Fruit fly (Drosophila melanogaster) whole organism, wandering third instar larva: ENCODE measurements around the gene Det.

ENCODE experiments used
- CG32264 ChIP-seq: fragments of 200-800 bp; sonication (Bioruptor generic); optimal IDR thresholded peaks from 2 replicates; lab custom pipeline; 2016; ENCODE audit warnings: missing biosample characterization, missing genetic modification characterization
- CG9705 ChIP-seq: fragments of 200-800 bp; sonication (Bioruptor generic); optimal IDR thresholded peaks from 2 replicates; lab custom pipeline; 2018; ENCODE audit warnings: missing biosample characterization, mild to moderate bottlenecking, missing genetic modification characterization
- Dfd ChIP-seq: fragments of >200 bp; optimal IDR thresholded peaks from 2 replicates; lab custom pipeline; 2017; ENCODE audit warnings: missing biosample characterization, missing genetic modification characterization
- Dif ChIP-seq: fragments of 200-275, 200-300 bp; sonication (Bioruptor generic); optimal IDR thresholded peaks from 2 replicates; lab custom pipeline; 2018; ENCODE audit warnings: missing biosample characterization, missing genetic modification characterization; ENCODE audit not compliant: partially characterized antibody
- GATAd ChIP-seq: sonication (Bioruptor generic); optimal IDR thresholded peaks from 2 replicates; lab custom pipeline; 2016; ENCODE audit warnings: missing biosample characterization, missing genetic modification characterization
- HLH106 ChIP-seq: fragments of 200-800 bp; optimal IDR thresholded peaks from 3 replicates; lab custom pipeline; 2019; ENCODE audit warnings: missing biosample characterization, mild to moderate bottlenecking, missing genetic modification characterization, moderate library complexity
- Hnf4 ChIP-seq: fragments of 200-800 bp; sonication (Bioruptor generic); optimal IDR thresholded peaks from 2 replicates; lab custom pipeline; 2016; ENCODE audit warnings: missing biosample characterization, mild to moderate bottlenecking, missing genetic modification characterization
- Hr78 ChIP-seq: fragments of >200 bp; optimal IDR thresholded peaks from 2 replicates; lab custom pipeline; 2017; ENCODE audit warnings: missing biosample characterization, missing genetic modification characterization
- Jra ChIP-seq: sonication (Bioruptor generic); optimal IDR thresholded peaks from 2 replicates; lab custom pipeline; 2016; ENCODE audit warnings: missing biosample characterization, missing genetic modification characterization
- Mio ChIP-seq: sonication (Bioruptor generic); optimal IDR thresholded peaks from 2 replicates; lab custom pipeline; 2016; ENCODE audit warnings: missing biosample characterization, missing genetic modification characterization
- Myc ChIP-seq: fragments of >200 bp; optimal IDR thresholded peaks from 2 replicates; lab custom pipeline; 2017
- N ChIP-seq: fragments of >200 bp; optimal IDR thresholded peaks from 2 replicates; lab custom pipeline; 2018; ENCODE audit warnings: missing biosample characterization, missing external identifiers, missing genetic modification characterization
- OdsH ChIP-seq: fragments of 200-800 bp; sonication (Bioruptor generic); optimal IDR thresholded peaks from 2 replicates; lab custom pipeline; 2016; ENCODE audit warnings: missing biosample characterization, mild to moderate bottlenecking, missing genetic modification characterization
- Rel ChIP-seq, 2 experiments: fragments of 200-800 bp; sonication (Bioruptor generic) in 1 of 2; optimal IDR thresholded peaks; 2 replicates in 1 of 2; 3 replicates in 1 of 2; lab custom pipeline; 2016 to 2019; ENCODE audit warnings: mild to moderate bottlenecking in 2 of 2, missing biosample characterization in 2 of 2, missing genetic modification characterization in 2 of 2, moderate library complexity in 1 of 2
- Sp1 ChIP-seq: fragments of 200-800 bp; sonication (Bioruptor generic); optimal IDR thresholded peaks from 3 replicates; lab custom pipeline; 2019; ENCODE audit warnings: missing biosample characterization, mild to moderate bottlenecking, missing genetic modification characterization, moderate library complexity
- br ChIP-seq: fragments of 200-800 bp; sonication (Bioruptor generic); optimal IDR thresholded peaks from 2 replicates; lab custom pipeline; 2016; ENCODE audit warnings: missing biosample characterization, missing genetic modification characterization
- brk ChIP-seq: fragments of 200-800 bp; sonication (Bioruptor generic); optimal IDR thresholded peaks from 2 replicates; lab custom pipeline; 2016; ENCODE audit warnings: missing biosample characterization, mild to moderate bottlenecking, missing genetic modification characterization
- dmrt93B ChIP-seq: fragments of 200-800 bp; sonication (Bioruptor generic); optimal IDR thresholded peaks from 2 replicates; lab custom pipeline; 2018; ENCODE audit warnings: missing biosample characterization, mild to moderate bottlenecking, missing genetic modification characterization
- dsf ChIP-seq: sonication (Bioruptor generic); optimal IDR thresholded peaks from 2 replicates; lab custom pipeline; 2016; ENCODE audit warnings: missing biosample characterization, missing genetic modification characterization, borderline replicate concordance
- ey ChIP-seq: fragments of 200-800 bp; sonication (Bioruptor generic); optimal IDR thresholded peaks from 2 replicates; lab custom pipeline; 2016; ENCODE audit warnings: missing biosample characterization, missing genetic modification characterization
- foxo ChIP-seq, 2 experiments: fragments of 200-800 bp; sonication (Bioruptor generic); optimal IDR thresholded peaks; 2 replicates in 1 of 2; 3 replicates in 1 of 2; lab custom pipeline; 2016 to 2017; ENCODE audit warnings: missing biosample characterization in 2 of 2, missing genetic modification characterization in 2 of 2
- fru ChIP-seq: fragments of 200-800 bp; sonication (Bioruptor generic); optimal IDR thresholded peaks from 3 replicates; lab custom pipeline; 2016; ENCODE audit warnings: missing biosample characterization, mild to moderate bottlenecking, missing genetic modification characterization
- h ChIP-seq: fragments of 200-800 bp; sonication (Bioruptor generic); optimal IDR thresholded peaks from 3 replicates; lab custom pipeline; 2016; ENCODE audit warnings: missing biosample characterization, mild to moderate bottlenecking, missing genetic modification characterization
- jim ChIP-seq: fragments of 175-275, 200-325 bp; sonication (Bioruptor generic); optimal IDR thresholded peaks from 2 replicates; lab custom pipeline; 2016; ENCODE audit warnings: missing biosample characterization, mild to moderate bottlenecking, missing genetic modification characterization
- psq ChIP-seq: fragments of 200-800 bp; sonication (Bioruptor generic); optimal IDR thresholded peaks from 3 replicates; lab custom pipeline; 2017; ENCODE audit warnings: missing biosample characterization, mild to moderate bottlenecking, missing genetic modification characterization, moderate library complexity
- rgr ChIP-seq: fragments of 200-800 bp; sonication (Bioruptor generic); optimal IDR thresholded peaks from 3 replicates; lab custom pipeline; 2016; ENCODE audit warnings: missing biosample characterization, mild to moderate bottlenecking, missing genetic modification characterization
- sage ChIP-seq: fragments of 200-800 bp; sonication (Bioruptor generic); optimal IDR thresholded peaks from 2 replicates; lab custom pipeline; 2016; ENCODE audit warnings: missing biosample characterization, mild to moderate bottlenecking, missing genetic modification characterization
- sv ChIP-seq: fragments of 200-800 bp; sonication (Bioruptor generic); optimal IDR thresholded peaks from 3 replicates; lab custom pipeline; 2016; ENCODE audit warnings: missing biosample characterization, missing genetic modification characterization
- woc ChIP-seq: sonication (Bioruptor generic); optimal IDR thresholded peaks from 2 replicates; lab custom pipeline; 2016; ENCODE audit warnings: missing biosample characterization, mild to moderate bottlenecking, missing genetic modification characterization

The Det gene

DNA sequence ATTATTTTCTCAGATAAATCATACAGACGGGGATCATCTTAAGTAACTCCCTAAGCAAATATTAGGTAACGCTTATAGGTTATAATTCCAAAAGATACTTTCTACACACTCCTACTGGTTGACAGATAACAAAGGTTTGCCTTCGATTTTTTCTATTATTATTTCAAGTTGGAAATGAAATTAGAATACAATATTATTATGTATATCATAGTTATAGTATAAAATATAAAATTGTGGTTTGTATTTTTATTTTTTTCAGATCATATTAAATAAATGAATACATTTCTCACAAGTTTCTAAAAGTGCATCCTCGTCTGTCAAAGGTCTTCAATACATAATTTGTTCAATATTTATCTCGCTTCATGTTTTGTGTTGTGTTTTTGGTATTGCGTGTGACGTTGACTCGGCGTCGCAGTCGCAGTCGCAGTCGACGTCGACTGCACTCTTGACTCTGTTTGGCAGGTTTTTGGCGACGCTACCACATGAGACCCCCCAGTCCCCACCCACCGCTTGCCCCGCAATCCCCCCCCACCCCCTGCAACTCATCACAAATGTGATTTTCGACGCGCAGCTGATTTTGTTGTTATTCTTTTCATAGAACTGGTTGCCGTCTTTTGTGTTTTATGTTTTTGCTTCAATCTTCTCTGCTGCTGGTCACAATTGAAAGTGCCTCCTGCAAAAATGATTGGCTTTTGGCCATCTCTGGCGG lies 26.5 kb upstream of the Det start:
- TF ChIP-seq dsf (GFP tag; lab: Kevin White, UChicago), result no peak
- peak; percentile 27 for TF ChIP-seq ey (GFP tag; lab: Kevin White, UChicago)
- no peak for TF ChIP-seq jim
- TF ChIP-seq CG9705, result no peak
- no peak for TF ChIP-seq Rel (GFP tag; optimal IDR thresholded peaks at IDR 0.05; lab: Kevin White, UChicago)
- TF ChIP-seq Rel (tag; optimal IDR thresholded peaks at IDR 0.05; lab: Kevin White, UChicago), result peak; percentile 24
- TF ChIP-seq dmrt93B (GFP tag; lab: Kevin White, UChicago), result peak; percentile 40
- no peak for TF ChIP-seq sv (GFP tag; lab: Kevin White, UChicago)
- TF ChIP-seq fru (GFP tag; lab: Kevin White, UChicago), result peak; percentile 61
- TF ChIP-seq GATAd (GFP tag; lab: Kevin White, UChicago), result no peak
- TF ChIP-seq HLH106 (tag; lab: Kevin White, UChicago), result peak; percentile 86
- peak; percentile 61 for TF ChIP-seq OdsH
- TF ChIP-seq h (GFP tag; lab: Kevin White, UChicago), result peak; percentile 26
- TF ChIP-seq sage (GFP tag; lab: Kevin White, UChicago), result no peak
- TF ChIP-seq brk (GFP tag; lab: Kevin White, UChicago), result no peak
- peak in 1 of 2 experiments; percentile 78 for TF ChIP-seq foxo (GFP tag; optimal IDR thresholded peaks at IDR 0.05; lab: Kevin White, UChicago)
- no peak for TF ChIP-seq br (GFP tag; lab: Kevin White, UChicago)
- peak; percentile 53 for TF ChIP-seq rgr (GFP tag; lab: Kevin White, UChicago)
- no peak for TF ChIP-seq N (GFP tag; lab: Kevin White, UChicago)
- peak; percentile 60 for TF ChIP-seq psq (GFP tag; lab: Kevin White, UChicago)
- peak; percentile 80 for TF ChIP-seq Sp1 (GFP tag; lab: Kevin White, UChicago)
- TF ChIP-seq, all 38 proteins: peak for 11

DNA sequence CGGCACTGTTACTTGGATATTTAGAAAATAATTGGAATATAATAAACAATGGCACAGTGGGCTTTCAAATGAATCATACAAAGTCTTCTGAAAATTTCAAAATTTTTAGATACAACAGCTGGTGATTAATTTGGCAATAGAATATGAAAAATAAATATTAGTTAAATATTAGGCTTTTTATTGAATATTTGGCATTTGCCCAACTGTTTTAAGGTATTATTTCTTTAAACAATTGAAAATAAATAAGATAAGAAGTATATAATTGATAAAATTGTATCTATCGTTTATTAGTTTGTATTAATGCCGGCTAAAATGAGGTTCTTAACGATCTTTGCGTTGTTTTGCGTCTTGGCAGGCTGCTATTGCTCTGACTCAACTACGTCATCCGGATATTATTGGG lies 25.3 kb upstream of the Det start, which contains the start of gene CG45079:
Gene CG45079, plus strand, starts transcription at position 301 of the 400 bp plus-strand sequence.
- TF ChIP-seq CG32264 (GFP tag; lab: Kevin White, UChicago) (no peak), jim (no peak), Dif (no peak), Hr78 (GFP tag; lab: Kevin White, UChicago) (no peak)
- TF ChIP-seq, all 38 proteins: peak for 0

DNA sequence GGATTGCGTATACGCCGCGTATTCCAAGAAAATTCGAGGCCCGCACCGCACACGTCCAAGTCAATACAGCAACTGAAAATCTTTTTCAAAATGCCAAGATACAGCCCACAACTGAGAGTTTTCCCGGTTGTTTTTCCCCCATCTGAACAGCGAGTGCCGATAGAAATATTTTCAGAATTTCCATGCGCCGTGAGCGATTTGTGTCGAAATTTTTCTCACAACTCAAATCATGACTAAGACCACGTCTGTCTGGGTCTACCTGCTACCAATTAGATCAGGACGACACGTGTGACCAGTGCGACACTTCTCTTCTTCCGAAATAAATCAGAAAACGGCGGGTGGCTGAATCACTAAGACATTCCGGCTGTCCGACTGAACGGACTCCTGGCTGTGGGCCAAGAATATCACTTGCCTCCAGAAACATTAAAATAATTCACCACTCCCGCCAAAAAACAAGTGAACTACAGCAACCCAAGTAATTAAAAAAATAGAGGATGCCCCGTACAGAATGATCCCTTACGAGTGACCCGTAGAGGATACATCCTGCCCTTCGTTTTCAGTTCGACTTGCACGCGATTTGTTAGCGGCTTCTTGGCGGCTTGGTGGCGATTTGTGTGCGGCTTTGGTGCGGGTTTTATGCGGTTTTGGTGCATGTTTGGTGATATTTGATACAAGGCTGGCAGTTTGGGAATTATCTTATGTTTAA lies 24.0 kb upstream of the Det start, which contains the start of gene cher:
Gene cher, minus strand, starts transcription at position 51 of the 706 bp plus-strand sequence.
- TF ChIP-seq Myc, result peak; percentile 69
- no peak for TF ChIP-seq HLH106 (tag; lab: Kevin White, UChicago)

DNA sequence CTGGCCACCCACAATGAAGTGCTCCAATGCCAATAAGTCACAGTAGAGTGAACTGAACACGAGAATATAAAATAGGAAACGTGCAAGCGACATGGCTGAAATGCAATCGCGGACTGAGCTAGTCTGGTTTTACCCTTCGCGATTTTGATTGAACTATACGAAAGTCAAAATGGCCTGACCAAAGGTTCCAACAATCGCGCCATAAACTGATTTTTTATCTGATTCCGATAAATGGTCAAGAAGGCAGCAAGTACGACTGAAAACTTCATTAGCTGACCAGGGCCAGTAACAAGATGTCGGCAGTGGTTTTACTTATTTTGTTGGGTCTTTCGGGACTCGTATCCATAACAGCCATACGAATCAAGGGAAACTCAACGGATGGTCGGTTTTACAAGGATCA lies 22.6 kb upstream of the Det start, which contains the start of the genes CG17477 and CG31269:
Gene CG17477, minus strand, starts transcription at position 101 of the 400 bp plus-strand sequence.
Gene CG31269, plus strand, starts transcription at position 289 of the 400 bp plus-strand sequence.
- TF ChIP-seq Hnf4 (no peak), CG32264 (GFP tag; lab: Kevin White, UChicago) (no peak), woc (GFP tag; lab: Kevin White, UChicago) (no peak), sage (GFP tag; lab: Kevin White, UChicago) (no peak), Dfd (GFP tag; lab: Kevin White, UChicago) (no peak), HLH106 (tag; lab: Kevin White, UChicago) (no peak), psq (GFP tag; lab: Kevin White, UChicago) (no peak), Hr78 (GFP tag; lab: Kevin White, UChicago) (no peak), rgr (GFP tag; lab: Kevin White, UChicago) (no peak), Sp1 (GFP tag; lab: Kevin White, UChicago) (no peak), br (GFP tag; lab: Kevin White, UChicago) (no peak), OdsH (no peak), Jra (no peak), Mio (GFP tag; lab: Kevin White, UChicago) (no peak), CG9705 (no peak)

DNA sequence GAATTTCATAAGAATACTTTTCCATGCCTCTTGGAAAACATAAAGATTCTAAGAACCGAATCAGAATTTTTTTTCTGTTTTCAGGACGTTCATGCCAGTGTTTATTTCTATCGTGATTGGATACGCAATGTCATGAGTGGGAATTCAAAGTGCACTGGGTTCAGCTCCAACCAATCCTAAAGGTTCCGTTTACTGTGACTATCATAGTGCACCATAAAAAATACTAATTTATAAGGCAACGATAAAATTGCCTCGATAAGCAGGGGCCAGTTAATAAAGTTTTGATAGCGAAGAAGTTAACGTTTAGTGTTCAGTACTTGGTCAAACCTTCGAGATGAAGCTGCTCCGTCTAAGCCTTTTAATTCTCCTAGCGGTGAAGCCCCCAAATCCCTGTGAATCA lies 21.6 kb upstream of the Det start, which contains the start of gene CG31265:
Gene CG31265, plus strand, starts transcription at position 301 of the 400 bp plus-strand sequence.
- no peak for TF ChIP-seq br (GFP tag; lab: Kevin White, UChicago)
- TF ChIP-seq sage (GFP tag; lab: Kevin White, UChicago), result no peak
